Worm (Caenorhabditis elegans): ENCODE measurements around the gene gyg-2.
A peak's percentile ranks its signal among the peaks of the same experiment; 100 is the strongest.

The gyg-2 gene

ce11 chrV:16733681-16734080 is 12.4 kb downstream of the gyg-2 start, which contains the start of gene T25E12.16:
TSS of gene T25E12.16 (minus strand) at chrV:16733781.
- TF ChIP-seq fkh-4 (tag; optimal IDR thresholded peaks at IDR 0.05; ENCODE audit: borderline replicate concordance) (no peak), egl-13 (tag; optimal IDR thresholded peaks at IDR 0.05) (no peak), lin-13 (GFP tag; optimal IDR thresholded peaks at IDR 0.05) (no peak), pqm-1 (tag; optimal IDR thresholded peaks at IDR 0.05) (no peak), mep-1 (tag; optimal IDR thresholded peaks at IDR 0.05) (no peak), ztf-4 (tag; optimal IDR thresholded peaks at IDR 0.05) (no peak), ztf-11 (tag; optimal IDR thresholded peaks at IDR 0.05) (no peak), ceh-8 (GFP tag; optimal IDR thresholded peaks at IDR 0.05) (no peak), ces-1 (GFP tag; optimal IDR thresholded peaks at IDR 0.05) (no peak), ets-5 (GFP tag; IDR thresholded peaks at IDR 0.05) (no peak), skn-1 (tag; optimal IDR thresholded peaks at IDR 0.05) (no peak), blmp-1 (tag; optimal IDR thresholded peaks at IDR 0.05) (no peak), ceh-90 (tag; optimal IDR thresholded peaks at IDR 0.05) (no peak), unc-30 (tag; optimal IDR thresholded peaks at IDR 0.05) (no peak), lir-3 (tag; optimal IDR thresholded peaks at IDR 0.05; ENCODE audit: poor library complexity) (no peak), dpl-1 (GFP tag; optimal IDR thresholded peaks at IDR 0.05) (no peak), ama-1 (optimal IDR thresholded peaks at IDR 0.05) (no peak), unc-86 (tag; optimal IDR thresholded peaks at IDR 0.05) (no peak)

ce11 chrV:16731600-16731999 is 14.5 kb downstream of the gyg-2 start, which contains the start of gene srz-100:
TSS of gene srz-100 (plus strand) at chrV:16731900.
- no peak for TF ChIP-seq sptf-1 (tag; optimal IDR thresholded peaks at IDR 0.05)
- no peak for TF ChIP-seq efl-1 (optimal IDR thresholded peaks at IDR 0.05)
- peak in 1 of 2 experiments; percentile 39 for TF ChIP-seq efl-1 (GFP tag; optimal IDR thresholded peaks at IDR 0.05 in 1 of 2)
- TF ChIP-seq ceh-88 (GFP tag; IDR thresholded peaks at IDR 0.05), result no peak
- TF ChIP-seq tlp-1 (tag; optimal IDR thresholded peaks at IDR 0.05), result no peak

- TF ChIP-seq elt-3 (tag; optimal IDR thresholded peaks at IDR 0.05) (no peak), fkh-4 (tag; optimal IDR thresholded peaks at IDR 0.05; ENCODE audit: borderline replicate concordance) (no peak), mef-2 (tag; optimal IDR thresholded peaks at IDR 0.05) (no peak), hlh-4 (tag; optimal IDR thresholded peaks at IDR 0.05) (no peak), dpl-1 (GFP tag; optimal IDR thresholded peaks at IDR 0.05) (no peak), unc-86 (tag; optimal IDR thresholded peaks at IDR 0.05) (no peak)
Measured at ce11 chrV:16729961-16730360, 16.1 kb downstream of the gyg-2 start, which contains the start of gene srz-99. TSS of gene srz-99 (plus strand) at chrV:16730261.

ce11 chrV:16728431-16728830 is 17.6 kb downstream of the gyg-2 start, which contains the start of gene fbxa-127:
TSS of gene fbxa-127 (plus strand) at chrV:16728731.
- TF ChIP-seq ceh-63 (GFP tag; optimal IDR thresholded peaks at IDR 0.05) (no peak), nhr-76 (tag; optimal IDR thresholded peaks at IDR 0.05) (no peak), elt-2 (tag; optimal IDR thresholded peaks at IDR 0.05) (peak; percentile 1), mdl-1 (tag; optimal IDR thresholded peaks at IDR 0.05) (no peak), F16B12.6 (tag; optimal IDR thresholded peaks at IDR 0.05) (no peak), unc-130 (tag; optimal IDR thresholded peaks at IDR 0.05) (no peak), pax-3 (tag; optimal IDR thresholded peaks at IDR 0.05) (no peak)

- no peak for TF ChIP-seq nhr-11 (tag; optimal IDR thresholded peaks at IDR 0.05)
- no peak for TF ChIP-seq fos-1 (tag; optimal IDR thresholded peaks at IDR 0.05)
- no peak for TF ChIP-seq snu-23 (GFP tag; optimal IDR thresholded peaks at IDR 0.05)
- TF ChIP-seq mef-2 (tag; optimal IDR thresholded peaks at IDR 0.05), result no peak
- no peak for TF ChIP-seq vab-15 (tag; optimal IDR thresholded peaks at IDR 0.05)
- no peak for TF ChIP-seq zag-1 (tag; optimal IDR thresholded peaks at IDR 0.05)
- no peak for TF ChIP-seq egl-13 (tag; optimal IDR thresholded peaks at IDR 0.05)
- no peak for TF ChIP-seq pag-3 (tag; optimal IDR thresholded peaks at IDR 0.05; ENCODE audit: borderline replicate concordance, insufficient read depth)
- no peak for TF ChIP-seq tlp-1 (tag; optimal IDR thresholded peaks at IDR 0.05)
- no peak for TF ChIP-seq efl-1 (optimal IDR thresholded peaks at IDR 0.05)
- TF ChIP-seq efl-1 (GFP tag; optimal IDR thresholded peaks at IDR 0.05 in 1 of 2), result no peak
- TF ChIP-seq lin-13 (GFP tag; optimal IDR thresholded peaks at IDR 0.05), result no peak
Measured at ce11 chrV:16726915-16727314, 19.1 kb downstream of the gyg-2 start, which contains the start of gene T25E12.14. TSS of gene T25E12.14 (plus strand) at chrV:16727215.

All from whole organism, L1 larva.